Worm (Caenorhabditis elegans) whole organism, L3 larva: ENCODE measurements around the gene F38B6.4.

Experiments used
- ama-1 ChIP-seq: fragments of 150-350 bp; optimal IDR thresholded peaks from 2 replicates; lab custom pipeline; 2018
- elt-3 ChIP-seq, 3 experiments: fragments of 150-350 bp in 1 of 3; sonication (generic microtip) in 2 of 3; optimal IDR thresholded peaks; 2 replicates in 2 of 3; 4 replicates in 1 of 3; lab custom pipeline; 2014 to 2017; ENCODE audit warnings: missing biosample characterization in 3 of 3, missing genetic modification characterization in 3 of 3
- fos-1 ChIP-seq: fragments of 150-350 bp; optimal IDR thresholded peaks from 2 replicates; lab custom pipeline; 2014; ENCODE audit warnings: missing biosample characterization, missing genetic modification characterization
- lsy-12 ChIP-seq: sonication (generic microtip); optimal IDR thresholded peaks from 2 replicates; lab custom pipeline; 2016; ENCODE audit warnings: mild to moderate bottlenecking, missing genetic modification characterization, missing compliant biosample characterization
- mml-1 ChIP-seq: fragments of 150-350 bp; sonication (generic microtip); optimal IDR thresholded peaks from 3 replicates; lab custom pipeline; 2014; ENCODE audit warnings: missing biosample characterization, missing genetic modification characterization
- nfya-1 ChIP-seq: sonication (generic microtip); optimal IDR thresholded peaks from 2 replicates; lab custom pipeline; 2017; ENCODE audit warnings: missing genetic modification characterization, mild to moderate bottlenecking, missing compliant biosample characterization, antibody characterized with exemption, moderate library complexity; ENCODE audit not compliant: insufficient read depth
- nhr-12 ChIP-seq: fragments of 150-350 bp; optimal IDR thresholded peaks from 2 replicates; lab custom pipeline; 2014; ENCODE audit warnings: missing biosample characterization, missing genetic modification characterization
- nhr-28 ChIP-seq: fragments of 150-350 bp; optimal IDR thresholded peaks from 2 replicates; lab custom pipeline; 2014; ENCODE audit warnings: missing biosample characterization, missing genetic modification characterization
- nhr-76 ChIP-seq: fragments of 150-350 bp; sonication (generic microtip); optimal IDR thresholded peaks from 5 replicates; lab custom pipeline; 2014; ENCODE audit warnings: missing biosample characterization, missing genetic modification characterization
- pha-4 ChIP-seq: fragments of 150-350 bp; optimal IDR thresholded peaks from 2 replicates; lab custom pipeline; 2014; ENCODE audit warnings: missing biosample characterization, missing genetic modification reagents, missing genetic modification characterization
- pqm-1 ChIP-seq: fragments of 150-350 bp; optimal IDR thresholded peaks from 2 replicates; lab custom pipeline; 2017; ENCODE audit warnings: missing biosample characterization, missing genetic modification characterization, inconsistent platforms
- sea-2 ChIP-seq: fragments of 150-350 bp; sonication (generic microtip); optimal IDR thresholded peaks from 4 replicates; lab custom pipeline; 2014; ENCODE audit warnings: missing biosample characterization, missing genetic modification reagents, missing genetic modification characterization
- zag-1 ChIP-seq: fragments of 150-350 bp; optimal IDR thresholded peaks from 2 replicates; lab custom pipeline; 2014; ENCODE audit warnings: missing biosample characterization, missing genetic modification characterization

DNA sequence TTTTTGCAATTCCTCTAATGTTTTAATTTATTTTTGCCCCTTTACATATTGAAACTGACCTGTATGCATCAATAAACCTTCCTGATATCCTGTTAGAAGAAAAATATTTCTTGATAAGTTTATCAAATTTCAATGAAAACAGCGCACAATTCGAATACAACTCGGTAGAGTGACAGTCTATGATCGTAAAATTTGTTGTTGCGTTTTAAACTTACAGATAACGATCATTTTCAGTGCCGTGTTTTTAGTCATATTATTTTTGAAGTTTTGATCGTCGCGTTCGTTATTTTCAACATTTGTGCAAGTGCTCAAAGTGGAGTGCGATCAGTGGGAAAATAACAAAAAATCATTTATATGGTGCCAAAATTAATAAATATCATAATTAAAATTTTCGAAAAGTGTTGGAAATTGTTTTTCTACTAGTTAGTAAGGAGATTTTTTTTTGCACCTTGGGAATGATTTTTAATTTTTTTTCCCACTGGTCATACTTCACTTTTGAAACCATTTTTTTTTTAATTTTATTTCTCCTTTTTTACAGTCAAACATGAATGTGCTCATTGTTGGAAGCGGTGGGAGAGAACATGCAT is at the start of gene F38B6.4:
- TF ChIP-seq sea-2 (GFP tag; lab: Kevin White, UChicago) (no peak), zag-1 (tag; lab: Kevin White, UChicago) (no peak), lsy-12 (tag; lab: Kevin White, UChicago) (no peak), fos-1 (no peak), elt-3 (tag; optimal IDR thresholded peaks at IDR 0.05; lab: Kevin White, UChicago) (no peak), mml-1 (tag; lab: Kevin White, UChicago) (no peak), ama-1 (lab: Kevin White, UChicago) (no peak), pha-4 (peak; percentile 4), nhr-28 (tag; lab: Kevin White, UChicago) (no peak), nhr-76 (tag; lab: Kevin White, UChicago) (no peak), pqm-1 (tag; lab: Kevin White, UChicago) (peak; percentile 55), nfya-1 (tag; lab: Kevin White, UChicago) (no peak), nhr-12 (tag; lab: Kevin White, UChicago) (no peak)
